Worm (Caenorhabditis elegans): ENCODE results near the gene str-89.

str-89 gene

ce11 chrV:17668531-17668930, at the start of gene str-89:
str-89 (plus strand) TSS chrV:17668831.
- TF ChIP-seq unc-62 (GFP tag; optimal IDR thresholded peaks at IDR 0.05) = no peak

- TF ChIP-seq unc-62 (GFP tag; optimal IDR thresholded peaks at IDR 0.05) = no peak
Measured at ce11 chrV:17620266-17620665, 48.4 kb upstream of the str-89 start, which contains the start of gene Y6G8.8. Y6G8.8 (plus strand) TSS chrV:17620566.

ce11 chrV:17623230-17623629, 45.4 kb upstream of the str-89 start, which contains the start of gene F57G4.1:
F57G4.1 (plus strand) TSS chrV:17623530.
- no peak for TF ChIP-seq unc-62 (GFP tag; optimal IDR thresholded peaks at IDR 0.05)

ce11 chrV:17624906-17625305, 43.7 kb upstream of the str-89 start, which contains the start of gene F57G4.11:
F57G4.11 (plus strand) TSS chrV:17625206.
- no peak for TF ChIP-seq unc-62 (GFP tag; optimal IDR thresholded peaks at IDR 0.05)

- TF ChIP-seq unc-62 (GFP tag; optimal IDR thresholded peaks at IDR 0.05) = no peak
Measured at ce11 chrV:17628566-17628965, 40.1 kb upstream of the str-89 start, which contains the start of gene F57G4.10. F57G4.10 (plus strand) TSS chrV:17628866.

DNA sequence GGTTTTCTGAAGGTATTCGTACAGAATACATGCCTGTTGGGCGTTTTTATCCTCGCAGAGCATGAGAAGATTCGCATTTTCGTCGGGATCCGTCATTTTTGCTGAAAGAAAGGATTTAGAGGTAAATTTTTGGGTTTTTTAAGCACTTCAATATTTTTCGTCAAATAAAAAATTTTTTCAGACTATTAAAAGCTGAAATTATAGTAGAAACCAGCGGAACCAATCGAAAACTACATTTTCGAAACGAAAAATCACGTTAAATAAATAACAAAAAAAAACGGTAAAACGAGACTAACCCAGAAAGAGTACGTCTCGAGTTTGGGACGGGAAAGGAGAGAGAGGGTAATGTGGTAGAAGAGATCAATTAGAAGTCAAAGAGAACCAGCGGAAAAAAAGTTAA, 18.2 kb upstream of the str-89 start, which contains the start of gene fbxa-192:
TSS of gene fbxa-192 (minus strand) at position 101 of the 400 bp plus-strand sequence.
- TF ChIP-seq unc-62 (GFP tag; optimal IDR thresholded peaks at IDR 0.05) = no peak

DNA sequence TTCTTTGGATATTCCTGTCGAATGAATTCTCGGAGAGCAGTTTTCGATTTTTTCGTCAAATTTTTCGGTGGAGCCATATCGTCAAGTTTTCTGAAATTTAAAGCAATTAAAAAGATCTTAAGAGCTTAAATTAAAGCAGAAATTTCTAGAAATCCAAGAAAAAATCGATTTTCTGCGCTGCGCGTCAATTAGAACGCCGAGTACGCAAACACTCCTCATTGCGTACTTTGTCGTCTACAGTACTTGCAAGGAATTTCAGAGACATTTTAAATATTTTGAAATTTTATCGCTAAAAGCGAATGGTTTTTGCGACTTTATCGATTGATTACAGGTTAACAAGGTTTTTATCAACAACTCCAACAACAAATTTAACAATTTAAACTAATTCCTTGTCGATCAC, 13.4 kb upstream of the str-89 start:
- no peak for TF ChIP-seq unc-62 (GFP tag; optimal IDR thresholded peaks at IDR 0.05)

ce11 chrV:17658824-17659223, 9.8 kb upstream of the str-89 start:
- TF ChIP-seq unc-62 (GFP tag; optimal IDR thresholded peaks at IDR 0.05) = no peak

ce11 chrV:17659228-17659627, 9.4 kb upstream of the str-89 start, which contains the start of gene fbxa-108:
fbxa-108 (minus strand) TSS chrV:17659385.
- no peak for TF ChIP-seq unc-62 (GFP tag; optimal IDR thresholded peaks at IDR 0.05)

DNA sequence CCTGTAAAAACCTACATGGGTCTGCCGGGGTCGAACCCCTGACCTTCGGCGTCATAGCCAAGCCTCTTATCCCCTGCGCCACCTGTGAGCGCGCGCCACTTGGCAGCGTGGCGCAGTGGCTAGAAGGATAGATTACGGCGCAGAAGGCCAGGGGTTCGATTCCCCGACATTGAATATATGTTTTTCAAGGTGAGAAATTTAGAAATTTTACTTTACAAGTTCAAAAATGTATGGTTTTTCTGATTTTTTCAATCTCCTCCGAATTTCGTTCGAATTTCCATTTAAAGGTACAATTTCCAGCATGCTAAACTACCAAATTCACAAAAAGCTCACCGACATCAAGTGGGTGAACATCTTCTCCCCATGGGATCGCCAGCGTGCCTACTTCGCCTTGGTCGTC, 8.6 kb upstream of the str-89 start, which contains the start of gene dgat-2:
TSS of gene dgat-2 (plus strand) at position 301 of the 400 bp plus-strand sequence.
- TF ChIP-seq unc-62 (GFP tag; optimal IDR thresholded peaks at IDR 0.05) = no peak

DNA sequence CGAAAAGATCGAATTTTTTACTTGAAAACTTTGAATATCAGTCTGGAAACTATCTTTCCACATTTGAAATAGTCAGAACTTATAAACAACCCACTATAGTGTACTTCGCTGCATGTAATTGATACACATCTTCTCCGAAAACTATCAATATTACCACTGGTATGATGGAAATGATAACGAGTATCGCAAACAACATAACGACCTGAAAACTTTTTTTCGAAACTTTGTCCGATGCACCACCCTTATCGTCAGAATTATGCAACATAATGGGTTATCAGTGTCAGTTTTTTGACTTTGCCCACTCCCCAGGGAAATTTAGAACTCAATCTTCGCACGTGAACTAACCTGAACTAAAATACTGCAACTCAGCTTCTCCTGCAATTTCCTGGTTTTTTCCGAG, 6.4 kb upstream of the str-89 start:
- TF ChIP-seq unc-62 (GFP tag; optimal IDR thresholded peaks at IDR 0.05) = no peak

DNA sequence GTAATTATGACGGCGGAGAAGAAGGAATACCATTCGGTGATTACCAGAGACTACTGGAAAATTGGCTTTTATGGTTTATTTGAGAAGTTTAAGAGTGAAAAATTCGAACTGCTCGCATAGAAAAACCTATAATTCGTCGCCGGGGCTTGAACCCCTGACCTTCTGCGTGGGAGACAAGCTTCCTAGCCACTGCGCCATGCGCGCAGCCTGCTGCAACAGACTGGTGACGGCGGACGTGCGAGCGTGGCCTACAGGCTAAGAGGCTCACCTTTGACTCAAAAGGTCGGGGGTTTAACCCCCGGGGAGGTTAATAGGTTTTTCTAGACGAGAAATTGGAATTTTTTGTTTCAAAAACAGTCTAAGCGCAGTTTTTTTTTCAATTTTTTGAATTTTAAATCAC, 4.3 kb upstream of the str-89 start:
- no peak for TF ChIP-seq unc-62 (GFP tag; optimal IDR thresholded peaks at IDR 0.05)

- TF ChIP-seq unc-62 (GFP tag; optimal IDR thresholded peaks at IDR 0.05) = no peak
Measured at ce11 chrV:17665906-17666305, 2.7 kb upstream of the str-89 start, which contains the start of gene F59A1.11. F59A1.11 (minus strand) TSS chrV:17666006.

- TF ChIP-seq unc-62 (GFP tag; optimal IDR thresholded peaks at IDR 0.05) = no peak
Measured at ce11 chrV:17667676-17668075, 955 bp upstream of the str-89 start, which contains the start of gene F59A1.12. F59A1.12 (minus strand) TSS chrV:17667776.

DNA sequence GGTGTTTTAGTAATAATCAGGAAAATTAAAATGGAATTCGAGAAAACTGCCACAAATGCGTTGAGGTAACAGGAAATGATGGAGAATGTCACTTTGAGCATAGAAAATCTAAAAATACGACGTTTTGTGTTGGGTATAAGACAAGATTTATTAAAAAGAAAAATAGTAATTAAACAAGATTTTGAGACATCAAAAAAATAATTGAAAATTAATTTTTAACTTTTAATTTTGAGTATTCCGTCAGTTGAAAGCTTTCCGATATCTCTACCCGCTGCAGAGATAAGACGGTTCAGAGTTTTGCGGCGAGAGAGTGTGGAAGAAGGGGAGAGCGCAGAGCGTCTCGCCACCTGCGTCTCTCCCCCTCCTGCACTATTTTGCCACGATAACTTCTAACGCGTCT, 4.7 kb downstream of the str-89 start, which contains the start of gene str-93:
TSS of gene str-93 (minus strand) at position 101 of the 400 bp plus-strand sequence.
- TF ChIP-seq unc-62 (GFP tag; optimal IDR thresholded peaks at IDR 0.05) = no peak

- no peak for TF ChIP-seq unc-62 (GFP tag; optimal IDR thresholded peaks at IDR 0.05)
Measured at ce11 chrV:17676553-17676952, 7.9 kb downstream of the str-89 start, which contains the start of gene str-92. str-92 (minus strand) TSS chrV:17676653.

DNA sequence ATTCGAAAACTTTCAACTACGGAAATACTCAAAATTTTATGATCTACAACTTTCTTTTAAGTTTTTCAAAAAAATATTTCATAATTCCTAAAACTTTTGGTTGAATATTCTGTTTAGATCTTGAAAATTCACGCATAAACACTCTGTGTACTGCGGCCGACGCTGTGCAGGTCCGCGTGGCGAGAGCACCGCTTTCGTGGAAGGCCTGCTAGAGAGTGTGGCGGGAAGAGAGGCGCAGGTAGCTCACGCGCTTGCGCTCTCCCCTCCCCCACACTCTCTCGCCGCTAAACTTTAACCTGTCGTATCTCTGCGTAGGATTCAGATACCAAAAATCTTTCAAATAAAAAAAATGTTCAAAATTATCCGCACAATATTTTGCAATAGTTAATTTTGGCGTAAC, 14.7 kb downstream of the str-89 start:
- no peak for TF ChIP-seq unc-62 (GFP tag; optimal IDR thresholded peaks at IDR 0.05)

DNA sequence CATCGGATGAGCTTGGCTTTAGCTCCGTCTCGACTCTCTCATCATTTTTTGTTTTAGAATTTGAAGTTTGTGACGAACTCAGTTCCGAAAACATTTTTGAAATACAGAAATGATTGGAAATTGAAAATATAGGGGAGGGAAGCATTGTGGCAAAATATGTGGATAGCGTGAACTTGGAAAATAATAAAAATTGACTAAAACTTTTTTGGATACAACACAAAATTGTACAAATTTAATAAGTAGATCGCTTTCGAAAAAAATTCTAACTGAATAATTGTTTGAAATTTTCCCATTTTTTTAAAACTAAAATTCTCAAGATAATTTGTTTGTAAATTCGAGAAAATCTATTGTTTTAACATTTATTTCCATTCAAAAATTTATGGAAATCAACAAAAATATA, 15.1 kb downstream of the str-89 start, which contains the start of gene F59A1.15:
TSS of gene F59A1.15 (minus strand) at position 101 of the 400 bp plus-strand sequence.
- TF ChIP-seq unc-62 (GFP tag; optimal IDR thresholded peaks at IDR 0.05) = no peak
